Worm (Caenorhabditis elegans) whole organism, young adult: ENCODE data around the gene igdb-1.

Experiments used
- B0035.1 ChIP-seq: sonication (generic microtip); optimal IDR thresholded peaks from 2 replicates; lab custom pipeline; 2016; ENCODE audit warnings: missing genetic modification characterization, mild to moderate bottlenecking, missing compliant biosample characterization, missing genotype, missing genetic modification reagents
- C06A6.2 ChIP-seq: fragments of 200-800 bp; sonication (Bioruptor generic); conservative IDR thresholded peaks from 2 replicates; pipeline ENCODE4 v1.3.6; 2022; ENCODE audit warnings: missing genetic modification characterization, missing compliant biosample characterization
- D2030.7 ChIP-seq: fragments of 200-800 bp; sonication (Bioruptor generic); IDR thresholded peaks from 2 replicates; pipeline ENCODE4 v1.3.6; 2022; ENCODE audit warnings: missing genetic modification reagents, missing genetic modification characterization, missing compliant biosample characterization
- F23B12.7 ChIP-seq: sonication (generic microtip); optimal IDR thresholded peaks from 2 replicates; lab custom pipeline; 2017; ENCODE audit warnings: missing genetic modification characterization, mild to moderate bottlenecking, missing compliant biosample characterization, antibody characterized with exemption, moderate library complexity; ENCODE audit not compliant: insufficient read depth
- F33H1.4 ChIP-seq: fragments of 200-800 bp; sonication (Bioruptor generic); IDR thresholded peaks from 2 replicates; pipeline ENCODE4 v1.3.6; 2022; ENCODE audit warnings: missing genetic modification reagents, missing genetic modification characterization, missing compliant biosample characterization
- F37B4.10 ChIP-seq: fragments of 200-800 bp; sonication (Bioruptor generic); IDR thresholded peaks from 2 replicates; pipeline ENCODE4 v1.3.6; 2022; ENCODE audit warnings: missing genetic modification characterization, missing compliant biosample characterization
- F39B2.1 ChIP-seq: fragments of 200-800 bp; sonication (Bioruptor generic); IDR thresholded peaks from 2 replicates; pipeline ENCODE4 v1.3.6; 2022; ENCODE audit warnings: missing genetic modification reagents, missing genetic modification characterization, missing compliant biosample characterization
- F52B5.7 ChIP-seq: sonication (generic microtip); optimal IDR thresholded peaks from 2 replicates; lab custom pipeline; 2016; ENCODE audit warnings: mild to moderate bottlenecking, missing genetic modification characterization, missing compliant biosample characterization
- K11D2.4 ChIP-seq: fragments of 200-800 bp; sonication (Bioruptor generic); IDR thresholded peaks from 2 replicates; pipeline ENCODE4 v1.3.6; 2022; ENCODE audit warnings: missing genetic modification reagents, missing genetic modification characterization, missing compliant biosample characterization
- Y79H2A.3 ChIP-seq: fragments of 200-800 bp; sonication (Bioruptor generic); conservative IDR thresholded peaks from 2 replicates; pipeline ENCODE4 v1.3.6; 2022; ENCODE audit warnings: missing genetic modification reagents, missing genetic modification characterization, missing compliant biosample characterization
- Y95B8A.8 ChIP-seq: fragments of 200-800 bp; sonication (Bioruptor generic); IDR thresholded peaks from 2 replicates; pipeline ENCODE4 v1.3.6; 2022; ENCODE audit warnings: missing genetic modification reagents, missing genetic modification characterization, missing compliant biosample characterization
- atf-7 ChIP-seq: sonication (generic microtip); optimal IDR thresholded peaks from 2 replicates; lab custom pipeline; 2017; ENCODE audit warnings: mild to moderate bottlenecking, missing genetic modification characterization, missing compliant biosample characterization
- athp-1 ChIP-seq: sonication (generic microtip); optimal IDR thresholded peaks from 2 replicates; lab custom pipeline; 2017; ENCODE audit warnings: mild to moderate bottlenecking, missing genetic modification characterization, missing compliant biosample characterization
- bed-1 ChIP-seq: fragments of 200-800 bp; sonication (Bioruptor generic); IDR thresholded peaks from 2 replicates; pipeline ENCODE4 v1.3.6; 2022; ENCODE audit warnings: missing genetic modification reagents, missing genetic modification characterization, missing compliant biosample characterization
- ccch-3 ChIP-seq: fragments of 200-800 bp; sonication (Bioruptor generic); optimal IDR thresholded peaks from 2 replicates; lab custom pipeline; 2018; ENCODE audit warnings: mild to moderate bottlenecking, missing genetic modification characterization, missing compliant biosample characterization
- cebp-1 ChIP-seq, 2 experiments: fragments of 200-800 bp in 1 of 2; sonication (Bioruptor generic) in 1 of 2; sonication (generic microtip) in 1 of 2; IDR thresholded peaks in 1 of 2; optimal IDR thresholded peaks in 1 of 2; 2 replicates each; pipeline versions ENCODE4 v1.3.6 to Lab custom; 2017 to 2022; ENCODE audit warnings: missing compliant biosample characterization in 2 of 2, missing genetic modification characterization in 2 of 2, mild to moderate bottlenecking in 1 of 2, missing genetic modification reagents in 1 of 2, moderate library complexity in 1 of 2
- ceh-40 ChIP-seq: fragments of 200-800 bp; sonication (Bioruptor generic); IDR thresholded peaks from 2 replicates; pipeline ENCODE4 v1.3.6; 2022; ENCODE audit warnings: missing genetic modification characterization, missing compliant biosample characterization
- die-1 ChIP-seq: sonication (generic microtip); optimal IDR thresholded peaks from 2 replicates; lab custom pipeline; 2016; ENCODE audit warnings: missing genotype, mild to moderate bottlenecking, missing genetic modification characterization, missing compliant biosample characterization
- dpff-1 ChIP-seq: sonication (generic microtip); optimal IDR thresholded peaks from 2 replicates; lab custom pipeline; 2017; ENCODE audit warnings: mild to moderate bottlenecking, missing genetic modification characterization, missing compliant biosample characterization
- egrh-3 ChIP-seq: fragments of 200-800 bp; sonication (Bioruptor generic); IDR thresholded peaks from 2 replicates; pipeline ENCODE4 v1.3.6; 2022; ENCODE audit warnings: missing genetic modification reagents, missing genetic modification characterization, missing compliant biosample characterization
- ekl-4 ChIP-seq: fragments of 200-800 bp; sonication (Bioruptor generic); IDR thresholded peaks from 2 replicates; pipeline ENCODE4 v1.3.6; 2022; ENCODE audit warnings: missing genetic modification reagents, missing genetic modification characterization, missing compliant biosample characterization
- hsf-1 ChIP-seq: fragments of 200-800 bp; sonication (Bioruptor generic); IDR thresholded peaks from 2 replicates; pipeline ENCODE4 v1.3.6; 2022; ENCODE audit warnings: missing genetic modification reagents, missing genetic modification characterization, missing compliant biosample characterization
- lag-1 ChIP-seq: fragments of 200-800 bp; sonication (Bioruptor generic); IDR thresholded peaks from 2 replicates; pipeline ENCODE4 v1.3.6; 2022; ENCODE audit warnings: missing genetic modification reagents, missing genetic modification characterization, missing compliant biosample characterization
- let-526 ChIP-seq: fragments of 200-800 bp; sonication (Bioruptor generic); IDR thresholded peaks from 2 replicates; pipeline ENCODE4 v1.3.6; 2022; ENCODE audit warnings: missing genetic modification reagents, missing genetic modification characterization, missing compliant biosample characterization
- lin-54 ChIP-seq: fragments of 200-800 bp; sonication (Bioruptor generic); optimal IDR thresholded peaks from 2 replicates; lab custom pipeline; 2018; ENCODE audit warnings: mild to moderate bottlenecking, missing genetic modification characterization, missing compliant biosample characterization
- lsl-1 ChIP-seq: fragments of 200-800 bp; sonication (Bioruptor generic); optimal IDR thresholded peaks from 2 replicates; lab custom pipeline; 2018; ENCODE audit warnings: mild to moderate bottlenecking, missing genetic modification characterization, moderate library complexity, missing compliant biosample characterization
- madf-3 ChIP-seq: fragments of 200-800 bp; sonication (Bioruptor generic); IDR thresholded peaks from 2 replicates; pipeline ENCODE4 v1.3.6; 2022; ENCODE audit warnings: missing genetic modification reagents, missing genetic modification characterization, missing compliant biosample characterization
- mcd-1 ChIP-seq: fragments of 200-800 bp; sonication (Bioruptor generic); IDR thresholded peaks from 2 replicates; pipeline ENCODE4 v1.3.6; 2022; ENCODE audit warnings: missing genetic modification reagents, missing genetic modification characterization, missing compliant biosample characterization
- mel-28 ChIP-seq: sonication (generic microtip); optimal IDR thresholded peaks from 2 replicates; lab custom pipeline; 2016; ENCODE audit warnings: borderline replicate concordance, mild to moderate bottlenecking, missing genetic modification characterization, missing compliant biosample characterization
- mes-4 ChIP-seq: sonication (generic microtip); optimal IDR thresholded peaks from 2 replicates; lab custom pipeline; 2016; ENCODE audit warnings: missing genotype, missing genetic modification characterization, missing compliant biosample characterization
- nfya-1 ChIP-seq: sonication (generic microtip); optimal IDR thresholded peaks from 2 replicates; lab custom pipeline; 2017; ENCODE audit warnings: antibody characterized with exemption, missing compliant biosample characterization, missing genetic modification characterization, borderline replicate concordance; ENCODE audit not compliant: insufficient read depth
- nhr-120 ChIP-seq: fragments of 200-800 bp; sonication (Bioruptor generic); IDR thresholded peaks from 2 replicates; pipeline ENCODE4 v1.3.6; 2022; ENCODE audit warnings: missing genetic modification characterization, missing compliant biosample characterization
- nhr-179 ChIP-seq: sonication (generic microtip); optimal IDR thresholded peaks from 2 replicates; lab custom pipeline; 2016; ENCODE audit warnings: mild to moderate bottlenecking, missing genetic modification characterization, missing compliant biosample characterization
- nhr-27 ChIP-seq: fragments of 200-800 bp; sonication (Bioruptor generic); optimal IDR thresholded peaks from 2 replicates; lab custom pipeline; 2018; ENCODE audit warnings: mild to moderate bottlenecking, missing genetic modification characterization, moderate library complexity, missing compliant biosample characterization
- rec-8 ChIP-seq, 2 experiments: sonication (generic microtip); optimal IDR thresholded peaks; 2 replicates each; lab custom pipeline; 2016; ENCODE audit warnings: mild to moderate bottlenecking in 2 of 2, missing genetic modification characterization in 2 of 2, missing genetic modification reagents in 2 of 2, missing genotype in 2 of 2, missing biosample characterization in 1 of 2, missing compliant biosample characterization in 1 of 2, moderate library complexity in 1 of 2
- repo-1 ChIP-seq: sonication (generic microtip); optimal IDR thresholded peaks from 2 replicates; lab custom pipeline; 2017; ENCODE audit warnings: mild to moderate bottlenecking, missing genetic modification characterization, missing compliant biosample characterization
- snpc-4 ChIP-seq, 5 experiments: fragments of 150-350 bp in 1 of 5; sonication (generic microtip) in 4 of 5; optimal IDR thresholded peaks; 2 replicates each; lab custom pipeline; 2014 to 2018; ENCODE audit warnings: missing genetic modification characterization in 5 of 5, missing biosample characterization in 3 of 5, antibody characterized with exemption in 2 of 5, mild to moderate bottlenecking in 2 of 5, missing compliant biosample characterization in 2 of 5, missing genotype in 2 of 5, moderate library complexity in 2 of 5, missing genetic modification reagents in 1 of 5
- somi-1 ChIP-seq: fragments of 200-800 bp; sonication (Bioruptor generic); optimal IDR thresholded peaks from 2 replicates; lab custom pipeline; 2018; ENCODE audit warnings: mild to moderate bottlenecking, missing genetic modification characterization, missing compliant biosample characterization
- sptf-2 ChIP-seq: fragments of 200-800 bp; sonication (Bioruptor generic); optimal IDR thresholded peaks from 2 replicates; lab custom pipeline; 2018; ENCODE audit warnings: mild to moderate bottlenecking, missing genetic modification characterization, missing compliant biosample characterization
- zfh-2 ChIP-seq: fragments of 200-800 bp; sonication (Bioruptor generic); conservative IDR thresholded peaks from 2 replicates; pipeline ENCODE4 v1.3.6; 2022; ENCODE audit warnings: missing genetic modification reagents, missing genetic modification characterization, missing compliant biosample characterization
- ztf-26 ChIP-seq: sonication (generic microtip); optimal IDR thresholded peaks from 2 replicates; lab custom pipeline; 2017; ENCODE audit warnings: missing genetic modification characterization, missing compliant biosample characterization
- ztf-28 ChIP-seq: fragments of 200-800 bp; sonication (Bioruptor generic); IDR thresholded peaks from 2 replicates; pipeline ENCODE4 v1.3.6; 2022; ENCODE audit warnings: missing genetic modification reagents, missing genetic modification characterization, missing compliant biosample characterization

The igdb-1 gene

DNA sequence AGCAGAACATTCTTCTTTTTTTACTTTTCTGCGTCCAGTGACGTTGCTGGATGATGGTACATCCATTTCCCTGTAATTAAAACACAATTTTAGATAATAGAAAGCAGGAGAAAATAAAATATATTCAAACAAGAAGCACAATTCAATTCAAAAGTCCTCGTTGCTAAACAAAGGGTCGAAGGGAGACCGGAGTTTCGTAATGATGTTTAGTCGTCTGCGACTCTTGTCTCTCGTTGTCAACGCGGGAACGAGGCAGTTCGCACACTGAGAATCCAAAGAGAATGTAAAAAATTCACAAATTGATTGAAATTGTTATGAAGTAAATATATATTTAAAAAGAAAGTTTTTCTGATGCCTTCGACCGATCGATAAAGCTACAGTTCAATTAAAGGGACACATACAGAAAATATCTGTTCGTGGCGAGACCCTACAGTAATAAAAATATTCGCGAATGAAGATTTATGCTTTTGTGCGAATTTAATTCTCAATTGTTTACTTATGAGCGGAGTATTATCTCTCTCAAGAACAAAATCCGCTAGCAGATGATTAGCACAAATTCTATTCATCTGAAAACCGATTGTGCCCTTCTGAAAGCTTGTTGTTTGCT is 27.5 kb upstream of the igdb-1 start, which contains the start of gene dpy-26 (continued):
- TF ChIP-seq ccch-3 (no peak), F52B5.7 (tag; lab: Kevin White, UChicago) (no peak), F39B2.1 (GFP tag; lab: Robert Waterston, UW) (no peak), B0035.1 (tag; lab: Kevin White, UChicago) (no peak), egrh-3 (GFP tag; lab: Robert Waterston, UW) (no peak), nhr-27 (tag; lab: Kevin White, UChicago) (no peak), rec-8 (tag; optimal IDR thresholded peaks at IDR 0.05; lab: Kevin White, UChicago) (no peak), K11D2.4 (GFP tag; lab: Robert Waterston, UW) (no peak), let-526 (GFP tag; lab: Robert Waterston, UW) (no peak), athp-1 (no peak), ztf-26 (no peak), ekl-4 (GFP tag; lab: Robert Waterston, UW) (0 out of 2 replicates have a peak, but pooled peaks have one; percentile 47), Y79H2A.3 (GFP tag; lab: Robert Waterston, UW) (no peak)
- TF ChIP-seq, all 124 proteins: peak for 12

DNA sequence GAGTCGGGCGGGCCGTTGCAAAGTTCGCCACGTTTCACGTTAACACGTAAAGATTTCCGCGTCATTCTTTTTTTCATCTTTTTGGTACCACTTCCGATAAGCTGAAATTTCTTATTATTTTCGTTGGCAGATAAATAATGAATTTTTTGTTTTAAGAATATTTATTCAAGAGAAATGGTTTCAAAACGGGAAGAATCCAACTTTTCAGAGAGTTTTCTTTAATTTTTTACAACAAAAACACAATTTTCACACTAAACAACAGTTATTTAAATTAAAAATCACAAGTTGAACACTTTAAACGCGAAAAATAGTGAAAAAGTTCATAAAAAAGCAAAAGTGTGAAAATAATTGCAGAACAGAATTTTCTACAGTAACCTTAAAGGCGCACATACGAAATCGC is 24.7 kb upstream of the igdb-1 start, which contains the start of gene spe-44:
TSS of gene spe-44 (minus strand) at position 101 of the 400 bp plus-strand sequence.
- no peak for TF ChIP-seq mcd-1 (GFP tag; lab: Robert Waterston, UW)
- TF ChIP-seq lsl-1 (GFP tag; lab: Kevin White, UChicago) = peak; percentile 71
- no peak for TF ChIP-seq ceh-40 (GFP tag; lab: Robert Waterston, UW)

DNA sequence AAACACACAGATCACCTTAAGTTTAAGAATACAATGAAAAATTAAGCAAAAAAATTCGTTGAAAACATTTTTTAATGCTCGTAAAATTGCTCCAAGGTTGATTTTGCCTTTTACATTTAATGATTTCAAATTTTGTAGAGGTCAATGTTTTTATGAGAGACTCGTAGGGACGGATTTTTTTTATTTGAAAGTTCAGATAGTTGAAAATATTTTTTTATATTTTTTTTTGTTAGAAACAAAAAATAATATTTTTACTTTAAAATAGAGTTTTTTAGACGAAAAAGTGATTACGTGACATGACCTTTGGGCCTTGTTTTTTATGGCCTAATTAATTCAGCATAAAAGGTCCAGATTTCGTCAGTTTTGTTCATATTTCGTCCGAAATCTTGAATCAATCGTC is 24.1 kb upstream of the igdb-1 start, which contains the start of gene smz-1:
TSS of gene smz-1 (plus strand) at position 301 of the 400 bp plus-strand sequence.
- TF ChIP-seq zfh-2 (GFP tag; lab: Robert Waterston, UW) = no peak
- TF ChIP-seq cebp-1 (GFP tag; IDR thresholded peaks at IDR 0.05; lab: Robert Waterston, UW) = no peak
- TF ChIP-seq cebp-1 (tag; optimal IDR thresholded peaks at IDR 0.05; lab: Kevin White, UChicago) = no peak
- no peak for TF ChIP-seq F37B4.10 (GFP tag; lab: Robert Waterston, UW)
- no peak for TF ChIP-seq lag-1 (GFP tag; lab: Robert Waterston, UW)
- TF ChIP-seq mes-4 (tag; lab: Kevin White, UChicago) = no peak
- TF ChIP-seq die-1 (tag; lab: Kevin White, UChicago) = no peak
- TF ChIP-seq atf-7 (tag; lab: Kevin White, UChicago) = no peak
- TF ChIP-seq ceh-40 (GFP tag; lab: Robert Waterston, UW) = no peak
- no peak for TF ChIP-seq sptf-2 (GFP tag; lab: Kevin White, UChicago)
- no peak for TF ChIP-seq ztf-28 (GFP tag; lab: Robert Waterston, UW)
- no peak for TF ChIP-seq lin-54 (GFP tag; lab: Kevin White, UChicago)
- TF ChIP-seq snpc-4 (GFP tag; optimal IDR thresholded peaks at IDR 0.05; lab: Kevin White, UChicago) = no peak
- TF ChIP-seq snpc-4 (tag; optimal IDR thresholded peaks at IDR 0.05; lab: Kevin White, UChicago) = no peak
- no peak for TF ChIP-seq bed-1 (GFP tag; lab: Robert Waterston, UW)

DNA sequence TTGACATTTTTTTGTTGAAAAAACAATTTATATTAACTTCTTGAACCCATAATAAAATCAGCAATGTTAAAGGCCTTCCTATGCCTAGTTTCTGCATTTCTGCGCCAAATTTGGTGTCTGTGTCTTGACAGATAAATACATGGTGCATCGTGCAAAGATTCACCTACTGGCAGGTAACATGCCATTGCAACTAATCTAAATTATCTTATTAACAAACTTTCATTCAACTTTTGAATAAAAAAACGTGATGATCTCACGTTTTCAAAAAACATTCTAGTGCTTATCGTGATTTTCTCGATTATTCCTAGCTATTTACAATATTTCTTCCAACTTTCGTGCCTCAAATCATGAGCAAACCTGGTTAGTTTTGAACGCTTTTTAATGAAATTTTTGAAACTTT is 22.2 kb upstream of the igdb-1 start, which contains the start of gene C25G4.7:
TSS of gene C25G4.7 (plus strand) at position 301 of the 400 bp plus-strand sequence.
- TF ChIP-seq F33H1.4 (no peak), Y95B8A.8 (GFP tag; lab: Robert Waterston, UW) (no peak), C06A6.2 (GFP tag; lab: Robert Waterston, UW) (no peak), F52B5.7 (tag; lab: Kevin White, UChicago) (no peak), mel-28 (no peak), let-526 (GFP tag; lab: Robert Waterston, UW) (no peak), madf-3 (GFP tag; lab: Robert Waterston, UW) (no peak), dpff-1 (tag; lab: Kevin White, UChicago) (no peak), nhr-120 (GFP tag; lab: Robert Waterston, UW) (no peak), nfya-1 (tag; lab: Kevin White, UChicago) (no peak), hsf-1 (GFP tag; lab: Robert Waterston, UW) (no peak), nhr-179 (tag; lab: Kevin White, UChicago) (no peak), repo-1 (tag; lab: Kevin White, UChicago) (no peak), F23B12.7 (tag; lab: Kevin White, UChicago) (no peak), D2030.7 (GFP tag; lab: Robert Waterston, UW) (no peak), somi-1 (GFP tag; lab: Kevin White, UChicago) (no peak), ekl-4 (GFP tag; lab: Robert Waterston, UW) (no peak)
- TF ChIP-seq, all 124 proteins: peak for 0
